6 worm cellular contexts compared by ENCODE assay signal in genomic region chrX:13221357-13221756, ce11.
TF ChIP-seq lines count a peak whose summit lies in the region.

asp-4 (minus strand) TSS chrX:13221462.

TF ChIP-seq in whole organism, L1 larva, 84 proteins besides CTCF, POLR2A, EP300 and RAD21:
- TF ChIP-seq tbx-2 (tag; optimal IDR thresholded peaks at IDR 0.05; lab: Kevin White, UChicago) (no peak), mab-9 (GFP tag; IDR thresholded peaks at IDR 0.05; lab: Robert Waterston, UW) (0 out of 2 replicates have a peak, but pooled peaks have one; percentile 14), blmp-1 (tag; optimal IDR thresholded peaks at IDR 0.05; lab: Kevin White, UChicago) (peak; percentile 40), unc-98 (GFP tag; IDR thresholded peaks at IDR 0.05; lab: Robert Waterston, UW) (no peak), lin-14 (GFP tag; optimal IDR thresholded peaks at IDR 0.05; lab: Kevin White, UChicago) (peak; percentile 39), mep-1 (tag; optimal IDR thresholded peaks at IDR 0.05; lab: Kevin White, UChicago) (peak; percentile 37), nhr-85 (tag; lab: Kevin White, UChicago) (peak; percentile 69)
TF ChIP-seq in whole organism, L1 larva: peak in this region for 5.

TF ChIP-seq in whole organism, L2 larva, 48 proteins besides CTCF, POLR2A, EP300 and RAD21:
- TF ChIP-seq fos-1 (tag; optimal IDR thresholded peaks at IDR 0.05; lab: Kevin White, UChicago) = peak; percentile 30
- TF ChIP-seq nhr-23 (tag; optimal IDR thresholded peaks at IDR 0.05; lab: Kevin White, UChicago) = no peak
- TF ChIP-seq lsy-2 (tag; optimal IDR thresholded peaks at IDR 0.05; lab: Kevin White, UChicago) = peak in 1 of 2 experiments; percentile 9
- TF ChIP-seq sma-9 (GFP tag; optimal IDR thresholded peaks at IDR 0.05; lab: Kevin White, UChicago) = peak; percentile 4
- TF ChIP-seq sma-9 (tag; optimal IDR thresholded peaks at IDR 0.05; lab: Kevin White, UChicago) = no peak
- TF ChIP-seq snpc-4 (tag; optimal IDR thresholded peaks at IDR 0.05; lab: Kevin White, UChicago) = no peak
- TF ChIP-seq nhr-237 (tag; optimal IDR thresholded peaks at IDR 0.05; lab: Kevin White, UChicago) = no peak
- no peak for TF ChIP-seq peb-1 (tag; optimal IDR thresholded peaks at IDR 0.05; lab: Kevin White, UChicago)
- no peak for TF ChIP-seq nhr-6 (tag; optimal IDR thresholded peaks at IDR 0.05; lab: Kevin White, UChicago)
- no peak for TF ChIP-seq nhr-12 (tag; optimal IDR thresholded peaks at IDR 0.05; lab: Kevin White, UChicago)
- no peak for TF ChIP-seq lin-13 (GFP tag; optimal IDR thresholded peaks at IDR 0.05; lab: Kevin White, UChicago)
- no peak for TF ChIP-seq skn-1 (tag; optimal IDR thresholded peaks at IDR 0.05; lab: Kevin White, UChicago)
- TF ChIP-seq zag-1 (tag; optimal IDR thresholded peaks at IDR 0.05; lab: Kevin White, UChicago) = no peak
- TF ChIP-seq nhr-129 (tag; optimal IDR thresholded peaks at IDR 0.05; lab: Kevin White, UChicago) = peak; percentile 48

TF ChIP-seq in whole organism, L3 larva, 47 proteins besides CTCF, POLR2A, EP300 and RAD21:
- peak; percentile 31 for TF ChIP-seq elt-2 (tag; optimal IDR thresholded peaks at IDR 0.05; lab: Kevin White, UChicago)
- TF ChIP-seq lsy-12 (tag; optimal IDR thresholded peaks at IDR 0.05; lab: Kevin White, UChicago) = no peak

TF ChIP-seq in whole organism, L4 larva, 104 proteins besides CTCF, POLR2A, EP300 and RAD21 (continues in another document):
- TF ChIP-seq F49E8.2 (tag; optimal IDR thresholded peaks at IDR 0.05; lab: Kevin White, UChicago; ENCODE audit: borderline replicate concordance) (no peak), daf-16 (GFP tag; optimal IDR thresholded peaks at IDR 0.05; lab: Kevin White, UChicago) (no peak), daf-16 (tag; optimal IDR thresholded peaks at IDR 0.05; lab: Kevin White, UChicago) (peak; percentile 95), spr-1 (tag; optimal IDR thresholded peaks at IDR 0.05; lab: Kevin White, UChicago) (no peak), mes-2 (tag; optimal IDR thresholded peaks at IDR 0.05; lab: Kevin White, UChicago; ENCODE audit: poor library complexity, severe bottlenecking) (no peak), nhr-28 (tag; optimal IDR thresholded peaks at IDR 0.05; lab: Kevin White, UChicago) (no peak), pqm-1 (tag; optimal IDR thresholded peaks at IDR 0.05; lab: Kevin White, UChicago) (peak; percentile 15), hif-1 (tag; optimal IDR thresholded peaks at IDR 0.05; lab: Kevin White, UChicago) (no peak), nhr-237 (tag; optimal IDR thresholded peaks at IDR 0.05; lab: Kevin White, UChicago) (no peak), daf-19 (GFP tag; conservative IDR thresholded peaks at IDR 0.05; lab: Robert Waterston, UW) (no peak), hlh-11 (tag; optimal IDR thresholded peaks at IDR 0.05; lab: Kevin White, UChicago) (peak; percentile 84), nhr-77 (tag; optimal IDR thresholded peaks at IDR 0.05; lab: Kevin White, UChicago) (no peak), attf-4 (tag; optimal IDR thresholded peaks at IDR 0.05; lab: Kevin White, UChicago) (no peak), ceh-32 (tag; optimal IDR thresholded peaks at IDR 0.05; lab: Kevin White, UChicago; ENCODE audit: poor library complexity) (no peak), dmd-6 (GFP tag; IDR thresholded peaks at IDR 0.05; lab: Robert Waterston, UW) (peak; percentile 71), arid-1 (GFP tag; conservative IDR thresholded peaks at IDR 0.05; lab: Robert Waterston, UW) (no peak), vab-7 (GFP tag; IDR thresholded peaks at IDR 0.05; lab: Robert Waterston, UW) (no peak), nhr-102 (tag; optimal IDR thresholded peaks at IDR 0.05; lab: Kevin White, UChicago) (no peak), tag-97 (GFP tag; IDR thresholded peaks at IDR 0.05; lab: Robert Waterston, UW) (no peak), zag-1 (tag; optimal IDR thresholded peaks at IDR 0.05; lab: Kevin White, UChicago) (no peak), hlh-30 (tag; optimal IDR thresholded peaks at IDR 0.05; lab: Kevin White, UChicago; ENCODE audit: insufficient read depth) (peak; percentile 25), dve-1 (tag; optimal IDR thresholded peaks at IDR 0.05; lab: Kevin White, UChicago; ENCODE audit: insufficient read depth) (peak; percentile 74), lsy-2 (tag; optimal IDR thresholded peaks at IDR 0.05; lab: Kevin White, UChicago) (no peak), zfp-2 (tag; optimal IDR thresholded peaks at IDR 0.05; lab: Kevin White, UChicago) (no peak)

TF ChIP-seq in whole organism, mixed stage, embryonic, 35 proteins besides CTCF, POLR2A, EP300 and RAD21:
- TF ChIP-seq lin-32 (GFP tag; optimal IDR thresholded peaks at IDR 0.05; lab: Kevin White, UChicago) (peak; percentile 80), blmp-1 (tag; optimal IDR thresholded peaks at IDR 0.05; lab: Kevin White, UChicago) (no peak), cnd-1 (tag; optimal IDR thresholded peaks at IDR 0.05; lab: Kevin White, UChicago) (peak; percentile 84), mab-5 (tag; optimal IDR thresholded peaks at IDR 0.05; lab: Kevin White, UChicago) (no peak), nhr-2 (tag; optimal IDR thresholded peaks at IDR 0.05; lab: Kevin White, UChicago) (peak; percentile 14), hlh-1 (tag; optimal IDR thresholded peaks at IDR 0.05; lab: Kevin White, UChicago) (peak; percentile 51), mep-1 (tag; optimal IDR thresholded peaks at IDR 0.05; lab: Kevin White, UChicago) (peak; percentile 37)

TF ChIP-seq in whole organism, young adult, 124 proteins besides CTCF, POLR2A, EP300 and RAD21:
- TF ChIP-seq B0035.1 (tag; optimal IDR thresholded peaks at IDR 0.05; lab: Kevin White, UChicago) (no peak), nhr-120 (GFP tag; IDR thresholded peaks at IDR 0.05; lab: Robert Waterston, UW) (no peak), let-607 (tag; optimal IDR thresholded peaks at IDR 0.05; lab: Kevin White, UChicago) (peak in 1 of 2 experiments; percentile 33), F10E7.11 (tag; optimal IDR thresholded peaks at IDR 0.05; lab: Kevin White, UChicago) (no peak), repo-1 (tag; optimal IDR thresholded peaks at IDR 0.05; lab: Kevin White, UChicago) (no peak), dox-1 (GFP tag; IDR thresholded peaks at IDR 0.05; lab: Robert Waterston, UW) (peak; percentile 51), nhr-80 (tag; optimal IDR thresholded peaks at IDR 0.05; lab: Kevin White, UChicago) (peak; percentile 85), lin-35 (GFP tag; optimal IDR thresholded peaks at IDR 0.05; lab: Kevin White, UChicago) (no peak), unc-62 (GFP tag; optimal IDR thresholded peaks at IDR 0.05; lab: Kevin White, UChicago) (peak; percentile 84), dpff-1 (tag; optimal IDR thresholded peaks at IDR 0.05; lab: Kevin White, UChicago) (no peak), ceh-40 (GFP tag; IDR thresholded peaks at IDR 0.05; lab: Robert Waterston, UW) (no peak), T07F8.4 (tag; optimal IDR thresholded peaks at IDR 0.05; lab: Kevin White, UChicago) (no peak), tbp1 (GFP tag; optimal IDR thresholded peaks at IDR 0.05; lab: Kevin White, UChicago) (peak; percentile 3), lin-54 (GFP tag; optimal IDR thresholded peaks at IDR 0.05; lab: Kevin White, UChicago) (no peak), chd-7 (tag; optimal IDR thresholded peaks at IDR 0.05; lab: Kevin White, UChicago) (no peak), F39B2.1 (GFP tag; IDR thresholded peaks at IDR 0.05; lab: Robert Waterston, UW) (no peak), nfya-1 (tag; optimal IDR thresholded peaks at IDR 0.05; lab: Kevin White, UChicago; ENCODE audit: borderline replicate concordance, insufficient read depth) (no peak), ztf-22 (GFP tag; optimal IDR thresholded peaks at IDR 0.05; lab: Kevin White, UChicago) (peak; percentile 13), cebp-1 (GFP tag; IDR thresholded peaks at IDR 0.05; lab: Robert Waterston, UW) (no peak; the same call in 1 of the 2 replicates), cebp-1 (tag; optimal IDR thresholded peaks at IDR 0.05; lab: Kevin White, UChicago) (peak; percentile 36), ztf-25 (GFP tag; IDR thresholded peaks at IDR 0.05; lab: Robert Waterston, UW) (no peak), mes-4 (tag; optimal IDR thresholded peaks at IDR 0.05; lab: Kevin White, UChicago) (no peak), aptf-2 (GFP tag; conservative IDR thresholded peaks at IDR 0.05; lab: Robert Waterston, UW) (no peak), egl-18 (GFP tag; IDR thresholded peaks at IDR 0.05; lab: Robert Waterston, UW) (no peak), F55B11.4 (tag; optimal IDR thresholded peaks at IDR 0.05; lab: Kevin White, UChicago; ENCODE audit: borderline replicate concordance, insufficient read depth) (no peak), T26A5.8 (tag; optimal IDR thresholded peaks at IDR 0.05; lab: Kevin White, UChicago) (no peak)
